Worm (Caenorhabditis elegans) whole organism, L2 larva: ENCODE measurements around the gene pod-2.

Experiments used
- C34F6.9 ChIP-seq: fragments of 150-350 bp; optimal IDR thresholded peaks from 2 replicates; lab custom pipeline; 2014; ENCODE audit warnings: missing biosample characterization, missing genetic modification characterization
- F13H6.1 ChIP-seq: sonication (generic microtip); optimal IDR thresholded peaks from 2 replicates; lab custom pipeline; 2016; ENCODE audit warnings: missing genetic modification characterization, missing compliant biosample characterization
- Y55F3AM.14 ChIP-seq: fragments of 200-800 bp; sonication (Bioruptor generic); optimal IDR thresholded peaks from 2 replicates; lab custom pipeline; 2018; ENCODE audit warnings: mild to moderate bottlenecking, missing genetic modification characterization, missing compliant biosample characterization
- alr-1 ChIP-seq: fragments of 150-350 bp; optimal IDR thresholded peaks from 2 replicates; lab custom pipeline; 2014; ENCODE audit warnings: missing biosample characterization, missing genetic modification characterization
- aly-2 ChIP-seq: fragments of 150-350 bp; optimal IDR thresholded peaks from 2 replicates; lab custom pipeline; 2014; ENCODE audit warnings: missing biosample characterization, missing genetic modification characterization
- blmp-1 ChIP-seq: sonication (generic microtip); optimal IDR thresholded peaks from 2 replicates; lab custom pipeline; 2017; ENCODE audit warnings: missing genetic modification characterization, mild to moderate bottlenecking, missing compliant biosample characterization, antibody characterized with exemption, moderate library complexity; ENCODE audit not compliant: insufficient read depth
- ceh-82 ChIP-seq: fragments of 150-350 bp; optimal IDR thresholded peaks from 2 replicates; lab custom pipeline; 2014; ENCODE audit warnings: missing biosample characterization, missing genetic modification characterization
- crh-2 ChIP-seq: sonication (generic microtip); optimal IDR thresholded peaks from 2 replicates; lab custom pipeline; 2017; ENCODE audit warnings: missing biosample characterization, missing genetic modification characterization
- dmd-4 ChIP-seq: sonication (generic microtip); optimal IDR thresholded peaks from 2 replicates; lab custom pipeline; 2017; ENCODE audit warnings: missing biosample characterization, missing genetic modification characterization
- egl-27 ChIP-seq: sonication (generic microtip); optimal IDR thresholded peaks from 3 replicates; lab custom pipeline; 2017; ENCODE audit warnings: missing biosample characterization, missing genetic modification reagents, missing genetic modification characterization
- fos-1 ChIP-seq: fragments of 150-350 bp; optimal IDR thresholded peaks from 2 replicates; lab custom pipeline; 2014; ENCODE audit warnings: missing biosample characterization, missing genetic modification characterization
- gmeb-1 ChIP-seq: fragments of 150-350 bp; optimal IDR thresholded peaks from 2 replicates; lab custom pipeline; 2014; ENCODE audit warnings: missing biosample characterization, missing genetic modification characterization
- lin-39 ChIP-seq: fragments of 150-350 bp; optimal IDR thresholded peaks from 2 replicates; lab custom pipeline; 2014; ENCODE audit warnings: missing biosample characterization, missing genetic modification reagents, missing genetic modification characterization
- mab-5 ChIP-seq: fragments of 150-350 bp; optimal IDR thresholded peaks from 2 replicates; lab custom pipeline; 2014; ENCODE audit warnings: missing biosample characterization, missing genetic modification characterization
- mdl-1 ChIP-seq, 2 experiments: fragments of 150-350 bp in 1 of 2; sonication (generic microtip) in 1 of 2; optimal IDR thresholded peaks; 2 replicates each; lab custom pipeline; 2017; ENCODE audit warnings: missing biosample characterization in 2 of 2, missing genetic modification characterization in 2 of 2
- nhr-11 ChIP-seq: fragments of 150-350 bp; optimal IDR thresholded peaks from 2 replicates; lab custom pipeline; 2014; ENCODE audit warnings: missing biosample characterization, missing genetic modification characterization
- nhr-12 ChIP-seq: fragments of 150-350 bp; optimal IDR thresholded peaks from 2 replicates; lab custom pipeline; 2014; ENCODE audit warnings: missing biosample characterization, missing genetic modification characterization
- nhr-129 ChIP-seq: fragments of 150-350 bp; optimal IDR thresholded peaks from 2 replicates; lab custom pipeline; 2014; ENCODE audit warnings: missing biosample characterization, missing genetic modification characterization
- nhr-21 ChIP-seq: fragments of 150-350 bp; optimal IDR thresholded peaks from 2 replicates; lab custom pipeline; 2014; ENCODE audit warnings: missing biosample characterization, missing genetic modification characterization
- nhr-23 ChIP-seq: fragments of 150-350 bp; optimal IDR thresholded peaks from 2 replicates; lab custom pipeline; 2014; ENCODE audit warnings: missing biosample characterization, missing genetic modification reagents, missing genetic modification characterization
- nhr-237 ChIP-seq: fragments of 150-350 bp; optimal IDR thresholded peaks from 2 replicates; lab custom pipeline; 2014; ENCODE audit warnings: missing biosample characterization, missing genetic modification characterization
- nhr-25 ChIP-seq: fragments of 150-350 bp; sonication (generic microtip); optimal IDR thresholded peaks from 3 replicates; lab custom pipeline; 2014; ENCODE audit warnings: missing biosample characterization, missing genetic modification characterization
- nhr-77 ChIP-seq: fragments of 150-350 bp; optimal IDR thresholded peaks from 2 replicates; lab custom pipeline; 2014; ENCODE audit warnings: missing biosample characterization, missing genetic modification characterization
- peb-1 ChIP-seq: fragments of 150-350 bp; optimal IDR thresholded peaks from 2 replicates; lab custom pipeline; 2014; ENCODE audit warnings: missing biosample characterization, missing genetic modification characterization
- sem-4 ChIP-seq: fragments of 150-350 bp; optimal IDR thresholded peaks from 2 replicates; lab custom pipeline; 2014; ENCODE audit warnings: missing biosample characterization, missing genetic modification reagents, missing genetic modification characterization
- skn-1 ChIP-seq: sonication (generic microtip); optimal IDR thresholded peaks from 2 replicates; lab custom pipeline; 2017; ENCODE audit warnings: missing biosample characterization, missing genetic modification characterization
- sma-3 ChIP-seq: sonication (generic microtip); optimal IDR thresholded peaks from 2 replicates; lab custom pipeline; 2016; ENCODE audit warnings: missing genetic modification reagents, missing genetic modification characterization, missing compliant biosample characterization
- sma-9 ChIP-seq, 2 experiments: fragments of 150-350 bp in 1 of 2; sonication (generic microtip) in 1 of 2; optimal IDR thresholded peaks; 2 replicates each; lab custom pipeline; 2014 to 2016; ENCODE audit warnings: missing genetic modification characterization in 2 of 2, mild to moderate bottlenecking in 1 of 2, missing biosample characterization in 1 of 2, missing compliant biosample characterization in 1 of 2, missing genetic modification reagents in 1 of 2, moderate library complexity in 1 of 2
- snpc-4 ChIP-seq: fragments of 150-350 bp; optimal IDR thresholded peaks from 2 replicates; lab custom pipeline; 2014; ENCODE audit warnings: missing biosample characterization, missing genetic modification characterization
- unc-55 ChIP-seq: fragments of 150-350 bp; sonication (generic microtip); optimal IDR thresholded peaks from 3 replicates; lab custom pipeline; 2014; ENCODE audit warnings: missing biosample characterization, missing genetic modification reagents, missing genetic modification characterization
- ztf-4 ChIP-seq: fragments of 150-350 bp; optimal IDR thresholded peaks from 2 replicates; lab custom pipeline; 2014; ENCODE audit warnings: missing biosample characterization, missing genetic modification characterization

Gene pod-2

DNA sequence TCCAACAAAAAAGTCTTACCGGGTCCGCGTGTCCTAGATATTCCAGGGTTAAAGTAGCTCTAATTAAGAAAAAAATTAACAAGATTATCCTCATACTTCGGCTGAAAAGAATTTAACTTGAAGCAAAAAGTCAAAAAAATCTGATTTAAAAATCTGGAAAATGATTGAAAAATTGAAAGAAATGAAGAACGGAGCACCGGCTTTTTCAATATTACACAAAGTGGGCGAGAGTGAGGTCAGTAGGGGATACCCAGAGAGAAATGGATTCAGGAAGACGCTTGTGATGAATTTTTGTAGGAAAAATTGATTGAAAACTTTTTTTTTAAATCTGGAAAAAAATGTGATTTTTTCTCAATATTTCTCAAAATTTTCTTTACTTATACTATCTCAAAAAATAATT lies 35.9 kb upstream of the pod-2 start, which contains the start of gene pho-14:
pho-14 (minus strand) TSS at position 101 of the 400 bp plus-strand sequence.
- TF ChIP-seq gmeb-1 (tag; lab: Kevin White, UChicago) = no peak
- no peak for TF ChIP-seq ceh-82 (tag; lab: Kevin White, UChicago)
- no peak for TF ChIP-seq dmd-4 (tag; lab: Kevin White, UChicago)
- TF ChIP-seq fos-1 (tag; lab: Kevin White, UChicago) = no peak
- TF ChIP-seq nhr-23 (tag; lab: Kevin White, UChicago) = no peak
- TF ChIP-seq Y55F3AM.14 (GFP tag; lab: Kevin White, UChicago) = no peak
- no peak for TF ChIP-seq snpc-4
- no peak for TF ChIP-seq sem-4 (tag; lab: Kevin White, UChicago)
- TF ChIP-seq nhr-237 = no peak
- TF ChIP-seq crh-2 (tag; lab: Kevin White, UChicago) = no peak

DNA sequence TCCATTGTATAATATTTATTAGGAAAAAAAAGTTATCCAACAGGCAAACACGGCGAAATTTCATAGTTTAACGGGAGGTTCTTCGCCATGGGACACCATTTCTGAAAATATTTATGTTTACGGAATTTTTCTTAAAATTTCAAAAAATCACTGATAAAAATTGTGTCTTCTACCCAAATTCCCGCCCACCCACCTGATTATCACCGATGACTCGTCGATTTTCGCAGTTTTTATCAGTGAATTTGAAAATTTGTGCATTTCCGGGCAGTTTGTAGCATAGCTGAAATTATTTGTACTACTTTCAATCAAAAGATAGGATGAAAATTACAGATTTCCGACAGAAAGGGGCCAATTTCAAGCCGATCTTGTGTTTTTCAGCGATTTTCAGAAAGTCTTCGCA lies 35.2 kb upstream of the pod-2 start:
- TF ChIP-seq nhr-237 (no peak), fos-1 (tag; lab: Kevin White, UChicago) (peak; percentile 75)
- TF ChIP-seq, all 48 proteins: peak for 1

DNA sequence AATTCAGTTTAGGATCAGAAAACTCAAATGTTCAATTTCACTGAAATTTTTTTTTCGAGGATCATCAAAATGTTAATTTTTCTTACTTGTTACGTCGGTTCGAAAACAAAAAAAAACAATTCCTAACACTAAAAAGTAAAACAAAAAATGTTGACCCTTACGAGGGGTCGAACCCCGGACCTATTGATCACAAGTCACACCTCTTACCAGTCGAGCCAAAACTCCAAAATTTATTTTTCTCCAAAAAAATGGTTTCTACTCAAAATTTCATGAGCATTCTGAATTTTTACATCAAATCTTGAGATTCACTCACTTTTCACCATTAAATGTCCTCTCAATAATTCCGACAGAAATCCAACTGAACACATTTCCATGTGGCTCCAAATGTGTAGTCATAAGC lies 34.4 kb upstream of the pod-2 start:
- TF ChIP-seq nhr-129 (tag; lab: Kevin White, UChicago) (no peak), nhr-21 (no peak)

DNA sequence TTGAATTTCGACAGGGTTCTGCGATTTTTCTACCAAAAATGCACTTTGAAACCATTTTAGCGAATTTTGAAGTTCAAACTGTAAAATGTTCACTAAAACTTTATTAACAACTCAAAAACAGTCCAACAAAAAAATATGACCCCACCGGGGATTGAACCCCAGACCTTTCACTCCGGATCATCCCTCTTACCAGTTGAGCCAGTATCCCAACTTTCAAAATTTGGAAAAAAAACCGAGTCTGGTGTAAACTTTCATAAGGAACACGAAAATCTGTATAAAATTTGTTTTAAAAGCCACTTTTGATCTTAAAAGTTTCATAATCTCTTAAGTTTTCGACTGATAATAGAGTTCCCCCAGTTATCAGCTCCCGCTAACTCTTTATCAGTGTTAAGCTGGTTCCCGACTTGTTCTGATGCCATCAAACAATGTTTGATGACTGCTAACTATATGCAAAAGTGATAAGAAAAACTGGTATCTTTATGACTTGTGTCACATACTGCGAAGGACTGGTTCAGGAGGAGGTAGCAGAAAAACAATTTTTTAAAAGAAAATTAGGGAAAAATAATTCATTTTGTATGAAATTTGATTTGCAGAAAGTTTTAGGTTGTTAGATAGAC lies 33.0 kb upstream of the pod-2 start:
- TF ChIP-seq crh-2 (tag; lab: Kevin White, UChicago) (peak; percentile 43), gmeb-1 (tag; lab: Kevin White, UChicago) (peak; percentile 62), aly-2 (no peak), sma-9 (GFP tag; optimal IDR thresholded peaks at IDR 0.05; lab: Kevin White, UChicago) (peak; percentile 88), sma-9 (tag; optimal IDR thresholded peaks at IDR 0.05; lab: Kevin White, UChicago) (no peak), F13H6.1 (tag; lab: Kevin White, UChicago) (peak; percentile 25), nhr-129 (tag; lab: Kevin White, UChicago) (no peak), egl-27 (tag; lab: Kevin White, UChicago) (peak; percentile 58), fos-1 (tag; lab: Kevin White, UChicago) (peak; percentile 100), sma-3 (GFP tag; lab: Kevin White, UChicago) (peak; percentile 63)

ce11 chrII:1104409-1104808 lies 32.2 kb upstream of the pod-2 start, which contains the start of gene T13B5.9:
T13B5.9 (minus strand) TSS chrII:1104509.
- TF ChIP-seq nhr-237 (no peak), unc-55 (GFP tag; lab: Kevin White, UChicago) (no peak), dmd-4 (tag; lab: Kevin White, UChicago) (no peak), mab-5 (tag; lab: Kevin White, UChicago) (no peak), gmeb-1 (tag; lab: Kevin White, UChicago) (no peak), nhr-77 (tag; lab: Kevin White, UChicago) (no peak), ceh-82 (tag; lab: Kevin White, UChicago) (no peak), sem-4 (tag; lab: Kevin White, UChicago) (no peak), C34F6.9 (tag; lab: Kevin White, UChicago) (no peak), alr-1 (tag; lab: Kevin White, UChicago) (no peak), lin-39 (tag; lab: Kevin White, UChicago) (no peak), ztf-4 (no peak), mdl-1 (tag; optimal IDR thresholded peaks at IDR 0.05; lab: Kevin White, UChicago) (no peak), nhr-25 (no peak), nhr-12 (no peak), blmp-1 (tag; lab: Kevin White, UChicago) (no peak), peb-1 (tag; lab: Kevin White, UChicago) (no peak), Y55F3AM.14 (GFP tag; lab: Kevin White, UChicago) (no peak), sma-9 (GFP tag; optimal IDR thresholded peaks at IDR 0.05; lab: Kevin White, UChicago) (no peak), sma-9 (tag; optimal IDR thresholded peaks at IDR 0.05; lab: Kevin White, UChicago) (no peak), nhr-23 (tag; lab: Kevin White, UChicago) (no peak)

DNA sequence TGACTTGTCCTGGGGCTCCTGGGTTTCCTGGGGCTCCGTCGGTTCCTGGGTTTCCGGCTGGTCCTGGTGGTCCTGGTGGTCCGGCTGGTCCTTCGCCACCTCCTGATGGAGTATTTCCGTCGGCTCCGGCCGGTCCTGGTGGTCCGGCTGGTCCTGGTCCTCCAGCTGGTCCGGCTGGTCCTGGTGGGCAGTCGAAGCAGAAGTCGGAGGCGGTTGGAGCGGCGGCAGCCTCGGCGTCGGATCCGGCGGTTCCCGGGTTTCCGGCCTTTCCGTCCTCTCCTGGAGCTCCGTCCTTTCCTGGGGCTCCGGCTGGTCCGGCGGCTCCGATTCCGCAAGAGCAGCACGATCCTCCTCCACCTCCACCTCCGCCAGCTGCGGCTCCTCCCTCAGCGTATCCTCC lies 31.3 kb upstream of the pod-2 start:
- no peak for TF ChIP-seq gmeb-1 (tag; lab: Kevin White, UChicago)
- TF ChIP-seq sma-9 (GFP tag; optimal IDR thresholded peaks at IDR 0.05; lab: Kevin White, UChicago) = no peak
- no peak for TF ChIP-seq sma-9 (tag; optimal IDR thresholded peaks at IDR 0.05; lab: Kevin White, UChicago)
- no peak for TF ChIP-seq skn-1 (tag; lab: Kevin White, UChicago)
- TF ChIP-seq alr-1 (tag; lab: Kevin White, UChicago) = no peak
- TF ChIP-seq nhr-11 (tag; lab: Kevin White, UChicago) = no peak
